Worm (Caenorhabditis elegans): Measurements from ENCODE around the gene sre-47.

Gene sre-47

DNA sequence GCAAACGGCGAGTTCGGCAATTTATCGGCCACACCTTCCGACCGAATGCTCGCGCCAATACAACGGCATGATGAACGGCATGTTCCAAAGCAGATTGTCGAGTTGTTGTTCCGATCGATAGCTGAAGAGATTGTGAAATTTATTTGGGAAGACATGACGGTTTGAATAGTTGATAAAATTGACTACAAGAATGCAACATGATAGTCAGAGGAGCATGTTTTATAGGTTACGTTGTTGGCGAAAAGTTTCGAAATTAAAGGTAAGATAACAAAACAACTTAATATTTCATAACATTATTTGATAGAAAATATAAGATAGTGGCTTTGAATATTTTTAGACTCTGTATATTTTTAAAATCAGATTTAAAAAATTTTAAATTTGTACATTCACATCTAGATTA lies 38.9 kb downstream of the sre-47 start:
- TF ChIP-seq cebp-1 (GFP tag; IDR thresholded peaks at IDR 0.05) (peak; percentile 47; the same call in 1 of the 2 replicates), cebp-1 (tag; optimal IDR thresholded peaks at IDR 0.05) (peak; percentile 88), nfya-1 (tag; optimal IDR thresholded peaks at IDR 0.05; ENCODE audit: borderline replicate concordance, insufficient read depth) (no peak), zfh-2 (GFP tag; conservative IDR thresholded peaks at IDR 0.05) (0 out of 2 replicates have a peak, but pooled peaks have one; percentile 30), dox-1 (GFP tag; IDR thresholded peaks at IDR 0.05) (no peak), hrde-1 (tag; optimal IDR thresholded peaks at IDR 0.05; ENCODE audit: borderline replicate concordance) (no peak), unc-62 (GFP tag; optimal IDR thresholded peaks at IDR 0.05) (peak; percentile 48)

DNA sequence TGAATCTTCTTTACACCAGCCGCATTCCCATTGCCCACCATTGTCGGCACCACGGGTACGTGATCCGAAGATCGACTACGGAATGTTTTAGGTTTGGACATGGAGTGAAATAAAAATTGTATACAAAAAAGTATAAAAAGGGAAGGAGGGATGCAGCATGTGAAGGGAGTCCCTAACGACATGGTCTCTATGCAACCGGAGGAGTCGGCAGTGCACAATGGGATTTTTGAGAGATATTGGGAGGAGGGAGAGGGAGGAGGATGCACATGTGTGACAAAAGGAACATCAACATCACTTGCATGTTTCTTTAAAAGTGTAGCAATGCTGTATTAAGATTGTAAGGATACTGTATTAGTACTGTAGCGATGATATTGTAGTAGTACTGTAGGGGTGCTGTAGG lies 44.9 kb downstream of the sre-47 start, which contains the start of gene W07G1.1:
Gene W07G1.1 (minus strand): TSS at position 101 of the 400 bp plus-strand sequence.
- TF ChIP-seq die-1 (tag; optimal IDR thresholded peaks at IDR 0.05) = no peak
- no peak for TF ChIP-seq T26A5.8 (tag; optimal IDR thresholded peaks at IDR 0.05)
- TF ChIP-seq repo-1 (tag; optimal IDR thresholded peaks at IDR 0.05) = no peak
- TF ChIP-seq ceh-91 (GFP tag; IDR thresholded peaks at IDR 0.05) = no peak
- no peak for TF ChIP-seq rec-8 (tag; optimal IDR thresholded peaks at IDR 0.05)
- no peak for TF ChIP-seq ztf-22 (GFP tag; optimal IDR thresholded peaks at IDR 0.05)
- no peak for TF ChIP-seq madf-8 (GFP tag; conservative IDR thresholded peaks at IDR 0.05)
- no peak for TF ChIP-seq attf-6 (GFP tag; IDR thresholded peaks at IDR 0.05)
- TF ChIP-seq atf-7 (tag; optimal IDR thresholded peaks at IDR 0.05) = no peak
- TF ChIP-seq Y53F4B.3 (GFP tag; IDR thresholded peaks at IDR 0.05) = no peak

DNA sequence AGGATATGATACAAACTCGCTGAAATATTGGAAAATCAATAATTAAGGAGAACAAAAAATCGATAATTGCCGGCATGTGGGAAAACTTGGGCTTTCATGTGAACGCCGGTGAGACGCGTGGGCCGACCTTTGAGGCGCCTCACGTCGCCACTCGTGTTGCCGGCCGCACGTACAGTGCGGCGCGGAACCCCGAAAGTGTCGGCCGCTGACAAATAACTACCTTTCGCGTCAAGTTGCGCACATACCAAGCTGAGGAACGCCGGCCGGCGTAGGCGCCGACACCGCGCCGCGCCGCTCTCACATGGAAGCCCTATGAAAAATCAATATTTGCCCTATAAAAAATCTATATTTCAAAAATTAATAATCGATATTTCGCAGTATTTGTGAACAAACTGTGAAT lies 46.2 kb downstream of the sre-47 start:
- TF ChIP-seq snpc-4 (GFP tag; optimal IDR thresholded peaks at IDR 0.05) (no peak), snpc-4 (tag; optimal IDR thresholded peaks at IDR 0.05) (peak in 2 of 4 experiments; percentile 49 to 81), zfh-2 (GFP tag; conservative IDR thresholded peaks at IDR 0.05) (peak; percentile 77), egrh-3 (GFP tag; IDR thresholded peaks at IDR 0.05) (peak; percentile 39; the same call in 1 of the 2 replicates), ceh-58 (GFP tag; IDR thresholded peaks at IDR 0.05) (no peak), T07F8.4 (tag; optimal IDR thresholded peaks at IDR 0.05) (no peak)

DNA sequence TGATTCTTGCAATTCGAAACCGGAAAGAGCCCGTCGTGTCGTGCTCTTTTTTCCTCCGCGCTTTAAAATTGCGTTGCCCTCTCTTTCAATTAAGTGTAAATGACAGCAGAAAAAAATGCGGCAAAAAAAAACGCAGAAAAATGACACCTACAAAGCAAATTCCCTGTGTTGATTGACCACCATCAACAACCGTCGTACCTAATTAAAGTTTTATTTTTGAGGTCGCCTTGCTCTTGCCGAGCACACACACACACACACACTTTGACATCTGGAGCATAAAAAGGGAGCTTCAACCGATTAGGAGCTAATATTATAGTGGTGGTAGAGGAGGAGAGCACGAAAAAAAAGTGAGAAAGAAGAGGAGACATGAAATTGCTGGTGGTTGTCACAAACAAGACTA lies 48.5 kb downstream of the sre-47 start:
- TF ChIP-seq snpc-1.1 (tag; optimal IDR thresholded peaks at IDR 0.05; ENCODE audit: insufficient read depth) (no peak), lin-40 (tag; optimal IDR thresholded peaks at IDR 0.05) (no peak), aptf-2 (GFP tag; conservative IDR thresholded peaks at IDR 0.05) (no peak), bed-1 (GFP tag; IDR thresholded peaks at IDR 0.05) (no peak), K11D2.4 (GFP tag; IDR thresholded peaks at IDR 0.05) (no peak), hmg-1.2 (GFP tag; IDR thresholded peaks at IDR 0.05) (no peak), F23B12.7 (tag; optimal IDR thresholded peaks at IDR 0.05; ENCODE audit: insufficient read depth) (no peak)

DNA sequence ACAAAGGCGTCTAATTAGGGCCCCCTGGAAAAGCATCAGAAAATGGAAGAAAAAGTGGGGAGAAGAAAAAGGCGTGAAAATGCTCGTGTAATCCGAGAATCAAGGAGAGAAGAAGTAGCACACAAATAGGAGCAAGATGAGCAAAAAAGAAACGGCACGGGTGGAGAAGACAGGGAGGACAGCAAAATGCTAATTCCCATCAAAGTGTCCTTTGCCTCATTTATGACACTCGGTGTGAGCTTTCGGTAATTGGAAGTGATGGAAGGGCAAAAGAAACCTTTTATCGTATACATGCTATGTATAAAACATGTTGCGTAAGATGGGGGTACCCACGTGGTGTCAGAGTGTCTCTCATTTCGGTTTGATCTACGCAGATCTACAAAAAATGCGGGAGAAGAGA lies 50.9 kb downstream of the sre-47 start:
- no peak for TF ChIP-seq lag-1 (GFP tag; IDR thresholded peaks at IDR 0.05)
- no peak for TF ChIP-seq F22D6.2 (tag; optimal IDR thresholded peaks at IDR 0.05)
- no peak for TF ChIP-seq Y53F4B.3 (GFP tag; IDR thresholded peaks at IDR 0.05)
- no peak for TF ChIP-seq F39B2.1 (GFP tag; IDR thresholded peaks at IDR 0.05)
- no peak for TF ChIP-seq attf-5 (GFP tag; optimal IDR thresholded peaks at IDR 0.05)
- TF ChIP-seq C17E4.6 (GFP tag; IDR thresholded peaks at IDR 0.05) = no peak
- no peak for TF ChIP-seq unc-130 (GFP tag; optimal IDR thresholded peaks at IDR 0.05)
- no peak for TF ChIP-seq dpff-1 (tag; optimal IDR thresholded peaks at IDR 0.05)
- TF ChIP-seq F57A8.1 (GFP tag; optimal IDR thresholded peaks at IDR 0.05) = no peak
- no peak for TF ChIP-seq ztf-25 (GFP tag; IDR thresholded peaks at IDR 0.05)
- no peak for TF ChIP-seq F52B5.7 (tag; optimal IDR thresholded peaks at IDR 0.05)
- TF ChIP-seq lin-54 (GFP tag; optimal IDR thresholded peaks at IDR 0.05) = no peak
- no peak for TF ChIP-seq T26A5.8 (tag; optimal IDR thresholded peaks at IDR 0.05)
- TF ChIP-seq ZK185.1 (tag; optimal IDR thresholded peaks at IDR 0.05; ENCODE audit: poor library complexity, severe bottlenecking) = no peak
- TF ChIP-seq Y53G8AR.9 (GFP tag; conservative IDR thresholded peaks at IDR 0.05) = no peak
- no peak for TF ChIP-seq F49E8.2 (tag; optimal IDR thresholded peaks at IDR 0.05; ENCODE audit: insufficient read depth)
